Worm (Caenorhabditis elegans): ENCODE data around the gene T13C5.10.

Gene T13C5.10

DNA sequence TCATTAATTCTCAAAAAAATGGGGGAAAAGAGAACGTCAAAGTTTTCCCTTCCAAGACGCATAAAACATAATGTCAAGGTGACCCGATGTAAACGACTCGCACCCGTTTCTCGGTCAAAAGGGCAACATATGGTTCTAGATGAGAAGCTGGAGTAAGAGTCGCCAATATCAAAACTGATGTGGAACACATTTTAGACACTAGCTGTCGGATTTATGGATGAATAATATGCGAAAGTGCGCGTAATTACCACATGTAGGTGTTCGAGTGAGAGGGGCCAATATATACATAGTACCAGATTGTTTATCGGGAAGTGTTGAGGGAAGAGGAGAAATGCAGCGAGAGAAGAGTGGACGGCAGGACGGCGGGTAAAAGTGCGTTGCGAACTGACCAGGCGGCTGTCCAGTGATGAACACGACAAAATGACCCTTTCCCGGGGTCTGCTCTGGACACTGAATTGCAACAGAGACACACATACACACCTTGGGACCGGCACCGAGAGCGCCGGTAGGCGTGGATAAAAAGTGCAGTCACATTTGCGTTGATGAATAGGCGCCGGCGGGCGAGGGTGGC, 36.9 kb upstream of the T13C5.10 start:
- TF ChIP-seq ceh-62 (tag; optimal IDR thresholded peaks at IDR 0.05): no peak
- TF ChIP-seq set-16 (GFP tag; IDR thresholded peaks at IDR 0.05): no peak; the same call in 1 of the 2 replicates
- TF ChIP-seq hlh-11 (tag; optimal IDR thresholded peaks at IDR 0.05): peak; percentile 37
- TF ChIP-seq dmd-6 (GFP tag; IDR thresholded peaks at IDR 0.05): no peak
- peak in 1 of 2 experiments; percentile 60 for TF ChIP-seq unc-62 (GFP tag; optimal IDR thresholded peaks at IDR 0.05 in 1 of 2)
- no peak for TF ChIP-seq unc-62 (tag; optimal IDR thresholded peaks at IDR 0.05)
- no peak for TF ChIP-seq hlh-30 (tag; optimal IDR thresholded peaks at IDR 0.05; ENCODE audit: insufficient read depth)
- TF ChIP-seq snpc-1.2 (GFP tag; IDR thresholded peaks at IDR 0.05): no peak
- no peak for TF ChIP-seq mxl-2 (GFP tag; conservative IDR thresholded peaks at IDR 0.05)
- no peak for TF ChIP-seq nhr-10 (tag; optimal IDR thresholded peaks at IDR 0.05)
- TF ChIP-seq daf-16 (GFP tag; optimal IDR thresholded peaks at IDR 0.05): peak in 1 of 2 experiments; percentile 41
- no peak for TF ChIP-seq daf-16 (tag; optimal IDR thresholded peaks at IDR 0.05)
- no peak for TF ChIP-seq ctbp-1 (GFP tag; IDR thresholded peaks at IDR 0.05)
- no peak for TF ChIP-seq ZK546.5 (tag; optimal IDR thresholded peaks at IDR 0.05)

ce11 chrX:6155436-6155835, 32.5 kb upstream of the T13C5.10 start:
- TF ChIP-seq sdz-12 (GFP tag; optimal IDR thresholded peaks at IDR 0.05) (no peak), nhr-111 (GFP tag; optimal IDR thresholded peaks at IDR 0.05) (no peak), T26A8.4 (GFP tag; IDR thresholded peaks at IDR 0.05) (no peak), skn-1 (tag; optimal IDR thresholded peaks at IDR 0.05) (no peak), cey-2 (tag; optimal IDR thresholded peaks at IDR 0.05; ENCODE audit: borderline replicate concordance, insufficient read depth) (no peak), dmd-6 (GFP tag; IDR thresholded peaks at IDR 0.05) (no peak), nhr-10 (tag; optimal IDR thresholded peaks at IDR 0.05) (no peak), ZK546.5 (tag; optimal IDR thresholded peaks at IDR 0.05) (no peak), unc-130 (GFP tag; optimal IDR thresholded peaks at IDR 0.05) (no peak), egl-27 (tag; optimal IDR thresholded peaks at IDR 0.05) (no peak), gei-8 (GFP tag; optimal IDR thresholded peaks at IDR 0.05) (no peak), dpl-1 (GFP tag; optimal IDR thresholded peaks at IDR 0.05) (no peak), lin-13 (GFP tag; optimal IDR thresholded peaks at IDR 0.05) (no peak), attf-4 (tag; optimal IDR thresholded peaks at IDR 0.05) (no peak), nhr-42 (GFP tag; IDR thresholded peaks at IDR 0.05) (no peak), Y48G9A.11 (GFP tag; IDR thresholded peaks at IDR 0.05) (no peak), ceh-44 (GFP tag; IDR thresholded peaks at IDR 0.05) (no peak), lim-7 (GFP tag; IDR thresholded peaks at IDR 0.05) (no peak), dve-1 (tag; optimal IDR thresholded peaks at IDR 0.05; ENCODE audit: insufficient read depth) (no peak), madf-5 (GFP tag; IDR thresholded peaks at IDR 0.05) (no peak)

ce11 chrX:6157411-6157916, 30.5 kb upstream of the T13C5.10 start:
- TF ChIP-seq hmg-1.1 (GFP tag; IDR thresholded peaks at IDR 0.05) (no peak), aha-1 (tag) (peak; percentile 39)

ce11 chrX:6159562-6159961, 28.4 kb upstream of the T13C5.10 start:
- TF ChIP-seq unc-62 (GFP tag; optimal IDR thresholded peaks at IDR 0.05 in 1 of 2) (peak in 1 of 2 experiments; percentile 91), unc-62 (tag; optimal IDR thresholded peaks at IDR 0.05) (no peak), ceh-82 (tag; optimal IDR thresholded peaks at IDR 0.05) (no peak)

- no peak for TF ChIP-seq nhr-102 (tag; optimal IDR thresholded peaks at IDR 0.05)
- peak; percentile 66 for TF ChIP-seq aha-1 (tag)
These were observed 27.5 kb upstream of the T13C5.10 start, which contains the start of gene odd-2 for ce11 chrX:6160427-6160826. Gene odd-2 (minus strand): TSS chrX:6160527.
